Worm (Caenorhabditis elegans) whole organism, young adult: ENCODE measurements around the gene tbc-10.

Experiments used
- C06A6.2 ChIP-seq: fragments of 200-800 bp; sonication (Bioruptor generic); conservative IDR thresholded peaks from 2 replicates; pipeline ENCODE4 v1.3.6; 2022; ENCODE audit warnings: missing genetic modification characterization, missing compliant biosample characterization
- F22D6.2 ChIP-seq: sonication (generic microtip); optimal IDR thresholded peaks from 2 replicates; lab custom pipeline; 2016; ENCODE audit warnings: mild to moderate bottlenecking, missing genetic modification characterization, missing compliant biosample characterization
- F23B12.7 ChIP-seq: sonication (generic microtip); optimal IDR thresholded peaks from 2 replicates; lab custom pipeline; 2017; ENCODE audit warnings: missing genetic modification characterization, mild to moderate bottlenecking, missing compliant biosample characterization, antibody characterized with exemption, moderate library complexity; ENCODE audit not compliant: insufficient read depth
- F33H1.4 ChIP-seq: fragments of 200-800 bp; sonication (Bioruptor generic); IDR thresholded peaks from 2 replicates; pipeline ENCODE4 v1.3.6; 2022; ENCODE audit warnings: missing genetic modification reagents, missing genetic modification characterization, missing compliant biosample characterization
- F39B2.1 ChIP-seq: fragments of 200-800 bp; sonication (Bioruptor generic); IDR thresholded peaks from 2 replicates; pipeline ENCODE4 v1.3.6; 2022; ENCODE audit warnings: missing genetic modification reagents, missing genetic modification characterization, missing compliant biosample characterization
- F52B5.7 ChIP-seq: sonication (generic microtip); optimal IDR thresholded peaks from 2 replicates; lab custom pipeline; 2016; ENCODE audit warnings: mild to moderate bottlenecking, missing genetic modification characterization, missing compliant biosample characterization
- F57C9.4 ChIP-seq: sonication (generic microtip); optimal IDR thresholded peaks from 2 replicates; lab custom pipeline; 2017; ENCODE audit warnings: mild to moderate bottlenecking, missing genetic modification characterization, missing compliant biosample characterization
- Y53G8AR.9 ChIP-seq: fragments of 200-800 bp; sonication (Bioruptor generic); conservative IDR thresholded peaks from 2 replicates; pipeline ENCODE4 v1.3.6; 2022; ENCODE audit warnings: missing genetic modification reagents, missing genetic modification characterization, missing compliant biosample characterization
- Y79H2A.3 ChIP-seq: fragments of 200-800 bp; sonication (Bioruptor generic); conservative IDR thresholded peaks from 2 replicates; pipeline ENCODE4 v1.3.6; 2022; ENCODE audit warnings: missing genetic modification reagents, missing genetic modification characterization, missing compliant biosample characterization
- akir-1 ChIP-seq: fragments of 200-800 bp; sonication (Bioruptor generic); optimal IDR thresholded peaks from 2 replicates; lab custom pipeline; 2018; ENCODE audit warnings: mild to moderate bottlenecking, missing genetic modification characterization, moderate library complexity, missing compliant biosample characterization
- aptf-2 ChIP-seq: fragments of 200-800 bp; sonication (Bioruptor generic); conservative IDR thresholded peaks from 2 replicates; pipeline ENCODE4 v1.3.6; 2022; ENCODE audit warnings: missing genetic modification reagents, missing genetic modification characterization, missing compliant biosample characterization
- bed-1 ChIP-seq: fragments of 200-800 bp; sonication (Bioruptor generic); IDR thresholded peaks from 2 replicates; pipeline ENCODE4 v1.3.6; 2022; ENCODE audit warnings: missing genetic modification reagents, missing genetic modification characterization, missing compliant biosample characterization
- cebp-1 ChIP-seq, 2 experiments: fragments of 200-800 bp in 1 of 2; sonication (Bioruptor generic) in 1 of 2; sonication (generic microtip) in 1 of 2; IDR thresholded peaks in 1 of 2; optimal IDR thresholded peaks in 1 of 2; 2 replicates each; pipeline versions ENCODE4 v1.3.6 to Lab custom; 2017 to 2022; ENCODE audit warnings: missing compliant biosample characterization in 2 of 2, missing genetic modification characterization in 2 of 2, mild to moderate bottlenecking in 1 of 2, missing genetic modification reagents in 1 of 2, moderate library complexity in 1 of 2
- ceh-100 ChIP-seq: fragments of 200-800 bp; sonication (Bioruptor generic); IDR thresholded peaks from 2 replicates; pipeline ENCODE4 v1.3.6; 2022; ENCODE audit warnings: missing genetic modification reagents, missing genetic modification characterization, missing compliant biosample characterization
- egl-44 ChIP-seq: fragments of 200-800 bp; sonication (Bioruptor generic); IDR thresholded peaks from 2 replicates; pipeline ENCODE4 v1.3.6; 2022; ENCODE audit warnings: missing genetic modification reagents, missing genetic modification characterization, missing compliant biosample characterization
- hsf-1 ChIP-seq: fragments of 200-800 bp; sonication (Bioruptor generic); IDR thresholded peaks from 2 replicates; pipeline ENCODE4 v1.3.6; 2022; ENCODE audit warnings: missing genetic modification reagents, missing genetic modification characterization, missing compliant biosample characterization
- lag-1 ChIP-seq: fragments of 200-800 bp; sonication (Bioruptor generic); IDR thresholded peaks from 2 replicates; pipeline ENCODE4 v1.3.6; 2022; ENCODE audit warnings: missing genetic modification reagents, missing genetic modification characterization, missing compliant biosample characterization
- let-607 ChIP-seq, 2 experiments: fragments of 200-800 bp in 1 of 2; sonication (Bioruptor generic) in 1 of 2; sonication (generic microtip) in 1 of 2; optimal IDR thresholded peaks; 2 replicates each; lab custom pipeline; 2016 to 2018; ENCODE audit warnings: mild to moderate bottlenecking in 2 of 2, missing compliant biosample characterization in 2 of 2, missing genetic modification characterization in 2 of 2, moderate library complexity in 2 of 2, missing genotype in 1 of 2
- lin-26 ChIP-seq: fragments of 200-800 bp; sonication (Bioruptor generic); IDR thresholded peaks from 2 replicates; pipeline ENCODE4 v1.3.6; 2022; ENCODE audit warnings: missing genetic modification reagents, missing genetic modification characterization, missing compliant biosample characterization
- lin-40 ChIP-seq: sonication (generic microtip); optimal IDR thresholded peaks from 2 replicates; lab custom pipeline; 2016; ENCODE audit warnings: missing genetic modification characterization, mild to moderate bottlenecking, missing compliant biosample characterization, missing genotype, missing genetic modification reagents
- lsy-27 ChIP-seq: sonication (generic microtip); optimal IDR thresholded peaks from 2 replicates; lab custom pipeline; 2017; ENCODE audit warnings: missing genetic modification characterization, mild to moderate bottlenecking, missing compliant biosample characterization, antibody characterized with exemption, missing genotype, borderline replicate concordance; ENCODE audit not compliant: insufficient read depth
- madf-6 ChIP-seq: fragments of 200-800 bp; sonication (Bioruptor generic); IDR thresholded peaks from 2 replicates; pipeline ENCODE4 v1.3.6; 2022; ENCODE audit warnings: missing genetic modification reagents, missing genetic modification characterization, missing compliant biosample characterization
- mcd-1 ChIP-seq: fragments of 200-800 bp; sonication (Bioruptor generic); IDR thresholded peaks from 2 replicates; pipeline ENCODE4 v1.3.6; 2022; ENCODE audit warnings: missing genetic modification reagents, missing genetic modification characterization, missing compliant biosample characterization
- nhr-80 ChIP-seq: sonication (generic microtip); optimal IDR thresholded peaks from 2 replicates; lab custom pipeline; 2016; ENCODE audit warnings: missing genetic modification characterization, missing compliant biosample characterization
- rec-8 ChIP-seq, 2 experiments: sonication (generic microtip); optimal IDR thresholded peaks; 2 replicates each; lab custom pipeline; 2016; ENCODE audit warnings: mild to moderate bottlenecking in 2 of 2, missing genetic modification characterization in 2 of 2, missing genetic modification reagents in 2 of 2, missing genotype in 2 of 2, missing biosample characterization in 1 of 2, missing compliant biosample characterization in 1 of 2, moderate library complexity in 1 of 2
- sea-2 ChIP-seq: fragments of 200-800 bp; sonication (Bioruptor generic); IDR thresholded peaks from 2 replicates; pipeline ENCODE4 v1.3.6; 2022; ENCODE audit warnings: missing genetic modification characterization, missing compliant biosample characterization
- snpc-3.4 ChIP-seq: sonication (generic microtip); optimal IDR thresholded peaks from 2 replicates; lab custom pipeline; 2017; ENCODE audit warnings: missing genetic modification characterization, mild to moderate bottlenecking, missing compliant biosample characterization, antibody characterized with exemption, moderate library complexity, missing genotype, missing genetic modification reagents
- somi-1 ChIP-seq: fragments of 200-800 bp; sonication (Bioruptor generic); optimal IDR thresholded peaks from 2 replicates; lab custom pipeline; 2018; ENCODE audit warnings: mild to moderate bottlenecking, missing genetic modification characterization, missing compliant biosample characterization
- tlf-1 ChIP-seq: fragments of 200-800 bp; sonication (Bioruptor generic); optimal IDR thresholded peaks from 2 replicates; lab custom pipeline; 2018; ENCODE audit warnings: mild to moderate bottlenecking, missing genetic modification characterization, missing compliant biosample characterization
- unc-62 ChIP-seq: fragments of 150-350 bp; optimal IDR thresholded peaks from 2 replicates; lab custom pipeline; 2014; ENCODE audit warnings: missing biosample characterization, missing genetic modification reagents, missing genetic modification characterization
- xnd-1 ChIP-seq: sonication (generic microtip); optimal IDR thresholded peaks from 2 replicates; lab custom pipeline; 2016; ENCODE audit warnings: missing genotype, missing genetic modification reagents, missing genetic modification characterization, missing compliant biosample characterization
- ztf-18 ChIP-seq: sonication (generic microtip); optimal IDR thresholded peaks from 2 replicates; lab custom pipeline; 2016; ENCODE audit warnings: missing genotype, mild to moderate bottlenecking, missing genetic modification characterization, missing compliant biosample characterization
- ztf-3 ChIP-seq: fragments of 200-800 bp; sonication (Bioruptor generic); optimal IDR thresholded peaks from 2 replicates; lab custom pipeline; 2018; ENCODE audit warnings: mild to moderate bottlenecking, missing genetic modification characterization, missing compliant biosample characterization

tbc-10 gene

ce11 chrIII:982961-983360 lies at the start of gene tbc-10:
Gene tbc-10 (plus strand): TSS chrIII:983261.
- TF ChIP-seq F22D6.2 (tag; lab: Kevin White, UChicago), result no peak
- TF ChIP-seq ztf-18, result no peak
- no peak for TF ChIP-seq sea-2
- TF ChIP-seq aptf-2 (GFP tag; lab: Robert Waterston, UW), result no peak
- TF ChIP-seq F39B2.1 (GFP tag; lab: Robert Waterston, UW), result no peak
- no peak for TF ChIP-seq akir-1 (GFP tag; lab: Kevin White, UChicago)
- no peak for TF ChIP-seq tlf-1
- no peak for TF ChIP-seq bed-1
- no peak for TF ChIP-seq egl-44 (GFP tag; lab: Robert Waterston, UW)

ce11 chrIII:936037-936507 lies 47.0 kb upstream of the tbc-10 start, which contains the start of gene fbxa-55:
Gene fbxa-55 (minus strand): TSS chrIII:936087.
- TF ChIP-seq ceh-100 (GFP tag; lab: Robert Waterston, UW), result no peak
- TF ChIP-seq Y53G8AR.9 (GFP tag; lab: Robert Waterston, UW), result no peak
- TF ChIP-seq let-607 (tag; optimal IDR thresholded peaks at IDR 0.05; lab: Kevin White, UChicago), result peak in 1 of 2 experiments; percentile 2
- TF ChIP-seq F23B12.7, result no peak
- no peak for TF ChIP-seq F52B5.7 (tag; lab: Kevin White, UChicago)
- no peak for TF ChIP-seq C06A6.2 (GFP tag; lab: Robert Waterston, UW)
- no peak for TF ChIP-seq lsy-27 (tag; lab: Kevin White, UChicago)
- no peak for TF ChIP-seq ztf-3 (GFP tag; lab: Kevin White, UChicago)
- no peak for TF ChIP-seq F57C9.4 (tag; lab: Kevin White, UChicago)
- peak; percentile 71 for TF ChIP-seq nhr-80 (tag; lab: Kevin White, UChicago)
- no peak for TF ChIP-seq F33H1.4 (GFP tag; lab: Robert Waterston, UW)
- TF ChIP-seq lin-26 (GFP tag; lab: Robert Waterston, UW), result no peak
- no peak for TF ChIP-seq xnd-1 (tag; lab: Kevin White, UChicago)
- no peak for TF ChIP-seq rec-8 (tag; optimal IDR thresholded peaks at IDR 0.05; lab: Kevin White, UChicago)
- no peak for TF ChIP-seq madf-6 (GFP tag; lab: Robert Waterston, UW)
- no peak for TF ChIP-seq lag-1 (GFP tag; lab: Robert Waterston, UW)
- TF ChIP-seq mcd-1 (GFP tag; lab: Robert Waterston, UW), result no peak
- TF ChIP-seq unc-62, result peak; percentile 68
- TF ChIP-seq Y79H2A.3 (GFP tag; lab: Robert Waterston, UW), result no peak
- TF ChIP-seq cebp-1 (GFP tag; IDR thresholded peaks at IDR 0.05; lab: Robert Waterston, UW), result peak; percentile 69; the same call in 1 of the 2 replicates
- TF ChIP-seq cebp-1 (tag; optimal IDR thresholded peaks at IDR 0.05; lab: Kevin White, UChicago), result peak; percentile 60
- TF ChIP-seq, all 124 proteins: peak for 4

- no peak for TF ChIP-seq snpc-3.4 (tag; lab: Kevin White, UChicago)
- TF ChIP-seq hsf-1 (GFP tag; lab: Robert Waterston, UW), result no peak
- no peak for TF ChIP-seq somi-1 (GFP tag; lab: Kevin White, UChicago)
These were observed 45.1 kb upstream of the tbc-10 start, which contains the start of gene fbxa-56 for ce11 chrIII:937961-938360. Gene fbxa-56 (minus strand): TSS chrIII:938061.

ce11 chrIII:938569-938968 lies 44.5 kb upstream of the tbc-10 start, which contains the start of gene fbxa-22:
Gene fbxa-22 (plus strand): TSS chrIII:938869.
- TF ChIP-seq lin-40 (no peak), aptf-2 (GFP tag; lab: Robert Waterston, UW) (no peak)
